Worm (Caenorhabditis elegans) whole organism, L2 larva: ENCODE results near the gene ttbk-4.

Source experiments
- F13H6.1 ChIP-seq: sonication (generic microtip); optimal IDR thresholded peaks from 2 replicates; lab custom pipeline; 2016; ENCODE audit warnings: missing genetic modification characterization, missing compliant biosample characterization
- ZK546.5 ChIP-seq: sonication (generic microtip); optimal IDR thresholded peaks from 2 replicates; lab custom pipeline; 2017; ENCODE audit warnings: missing biosample characterization, missing genetic modification characterization
- ama-1 ChIP-seq: fragments of 150-350 bp; optimal IDR thresholded peaks from 2 replicates; lab custom pipeline; 2018; ENCODE audit warnings: inconsistent platforms
- crh-2 ChIP-seq: sonication (generic microtip); optimal IDR thresholded peaks from 2 replicates; lab custom pipeline; 2017; ENCODE audit warnings: missing biosample characterization, missing genetic modification characterization
- lsy-2 ChIP-seq, 2 experiments: fragments of 150-350 bp in 1 of 2; sonication (generic microtip) in 1 of 2; optimal IDR thresholded peaks; 2 replicates each; lab custom pipeline; 2014 to 2017; ENCODE audit warnings: missing biosample characterization in 2 of 2, missing genetic modification characterization in 2 of 2
- mdl-1 ChIP-seq, 2 experiments: fragments of 150-350 bp in 1 of 2; sonication (generic microtip) in 1 of 2; optimal IDR thresholded peaks; 2 replicates each; lab custom pipeline; 2017; ENCODE audit warnings: missing biosample characterization in 2 of 2, missing genetic modification characterization in 2 of 2
- nhr-12 ChIP-seq: fragments of 150-350 bp; optimal IDR thresholded peaks from 2 replicates; lab custom pipeline; 2014; ENCODE audit warnings: missing biosample characterization, missing genetic modification characterization
- nhr-6 ChIP-seq: fragments of 150-350 bp; optimal IDR thresholded peaks from 2 replicates; lab custom pipeline; 2014; ENCODE audit warnings: missing biosample characterization, missing genetic modification characterization
- ztf-11 ChIP-seq: sonication (generic microtip); optimal IDR thresholded peaks from 2 replicates; lab custom pipeline; 2017; ENCODE audit warnings: missing biosample characterization, missing genetic modification characterization

DNA sequence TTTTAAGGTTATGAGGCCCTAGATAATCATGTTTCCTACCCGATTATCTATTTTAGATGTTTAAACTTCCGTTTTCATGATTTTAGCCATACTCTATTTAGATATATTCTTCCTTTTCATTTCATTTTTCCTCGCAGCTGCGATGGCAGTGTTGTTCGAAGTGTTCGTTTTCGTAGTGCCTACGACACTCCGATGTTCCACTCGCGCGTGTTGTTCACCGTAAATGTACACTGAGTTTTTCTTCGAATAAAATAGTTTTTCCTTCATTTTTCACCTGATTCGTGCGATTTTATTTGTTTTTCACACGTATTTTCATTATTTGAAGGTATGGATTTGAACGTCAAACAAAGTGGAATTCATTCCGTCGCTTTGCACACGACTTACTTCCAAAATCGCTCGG, 21.9 kb upstream of the ttbk-4 start, which contains the start of gene dis-3:
- TF ChIP-seq crh-2 (tag; lab: Kevin White, UChicago), result no peak
- no peak for TF ChIP-seq ama-1 (lab: Kevin White, UChicago)
- TF ChIP-seq mdl-1 (tag; optimal IDR thresholded peaks at IDR 0.05; lab: Kevin White, UChicago), result no peak
- TF ChIP-seq ztf-11 (tag; lab: Kevin White, UChicago), result no peak
- no peak for TF ChIP-seq nhr-6
- no peak for TF ChIP-seq lsy-2 (tag; optimal IDR thresholded peaks at IDR 0.05; lab: Kevin White, UChicago)
- TF ChIP-seq ZK546.5 (tag; lab: Kevin White, UChicago), result no peak
- TF ChIP-seq nhr-12 (tag; lab: Kevin White, UChicago), result no peak
- no peak for TF ChIP-seq F13H6.1 (tag; lab: Kevin White, UChicago)
